Worm (Caenorhabditis elegans) whole organism, L1 larva: ENCODE data around the gene dgn-2.

Experiments
- C04F5.9 ChIP-seq: sonication (generic microtip); optimal IDR thresholded peaks from 2 replicates; lab custom pipeline; 2016; ENCODE audit warnings: missing genetic modification characterization, missing compliant biosample characterization
- C16A3.4 ChIP-seq: fragments of 150-350 bp; optimal IDR thresholded peaks from 2 replicates; lab custom pipeline; 2014; ENCODE audit warnings: missing biosample characterization, missing genetic modification characterization
- C34B4.2 ChIP-seq: sonication (generic microtip); optimal IDR thresholded peaks from 2 replicates; lab custom pipeline; 2017; ENCODE audit warnings: mild to moderate bottlenecking, missing genetic modification characterization, missing compliant biosample characterization
- F16B12.6 ChIP-seq: fragments of 150-350 bp; optimal IDR thresholded peaks from 2 replicates; lab custom pipeline; 2014; ENCODE audit warnings: missing biosample characterization, missing genetic modification characterization
- alr-1 ChIP-seq: fragments of 200-800 bp; sonication (Bioruptor generic); optimal IDR thresholded peaks from 2 replicates; lab custom pipeline; 2018; ENCODE audit warnings: borderline replicate concordance, mild to moderate bottlenecking, missing genetic modification characterization, missing compliant biosample characterization
- aly-2 ChIP-seq: fragments of 150-350 bp; optimal IDR thresholded peaks from 2 replicates; lab custom pipeline; 2014; ENCODE audit warnings: missing biosample characterization, missing genetic modification characterization
- ama-1 ChIP-seq: fragments of 150-350 bp; optimal IDR thresholded peaks from 2 replicates; lab custom pipeline; 2014
- blmp-1 ChIP-seq: fragments of 150-350 bp; optimal IDR thresholded peaks from 2 replicates; lab custom pipeline; 2014; ENCODE audit warnings: missing biosample characterization, missing genetic modification characterization
- ceh-82 ChIP-seq, 3 experiments: fragments of 150-350 bp in 1 of 3; sonication (generic microtip) in 2 of 3; optimal IDR thresholded peaks; 2 replicates each; lab custom pipeline; 2014 to 2017; ENCODE audit warnings: missing biosample characterization in 3 of 3, missing genetic modification characterization in 3 of 3
- dsc-1 ChIP-seq: sonication (generic microtip); optimal IDR thresholded peaks from 2 replicates; lab custom pipeline; 2016; ENCODE audit warnings: mild to moderate bottlenecking, missing genetic modification characterization, missing compliant biosample characterization
- egl-13 ChIP-seq: sonication (generic microtip); optimal IDR thresholded peaks from 2 replicates; lab custom pipeline; 2016; ENCODE audit warnings: missing genotype, missing genetic modification reagents, missing genetic modification characterization, missing compliant biosample characterization
- egl-27 ChIP-seq, 2 experiments: fragments of 150-350 bp in 1 of 2; sonication (generic microtip); optimal IDR thresholded peaks; 3 replicates each; lab custom pipeline; 2017 to 2018; ENCODE audit warnings: missing biosample characterization in 2 of 2, missing genetic modification characterization in 2 of 2, missing genetic modification reagents in 2 of 2
- elt-3 ChIP-seq, 6 experiments: fragments of 150-350 bp in 1 of 6; sonication (generic microtip); optimal IDR thresholded peaks; 2 replicates each; lab custom pipeline; 2017 to 2018; ENCODE audit warnings: missing biosample characterization in 6 of 6, missing genetic modification characterization in 6 of 6, inconsistent platforms in 1 of 6
- grh-1 ChIP-seq: fragments of 200-800 bp; sonication (Bioruptor generic); IDR thresholded peaks from 2 replicates; pipeline ENCODE4 v1.3.6; 2022; ENCODE audit warnings: missing genetic modification reagents, missing genetic modification characterization, missing compliant biosample characterization
- hlh-4 ChIP-seq: sonication (generic microtip); optimal IDR thresholded peaks from 2 replicates; lab custom pipeline; 2016; ENCODE audit warnings: mild to moderate bottlenecking, missing genetic modification characterization, missing compliant biosample characterization
- irx-1 ChIP-seq: sonication (generic microtip); optimal IDR thresholded peaks from 2 replicates; lab custom pipeline; 2016; ENCODE audit warnings: missing genetic modification characterization, missing compliant biosample characterization
- isw-1 ChIP-seq: fragments of 200-800 bp; sonication (Bioruptor generic); IDR thresholded peaks from 2 replicates; pipeline ENCODE4 v1.3.6; 2022; ENCODE audit warnings: missing genetic modification characterization, missing compliant biosample characterization
- lin-39 ChIP-seq: fragments of 150-350 bp; optimal IDR thresholded peaks from 2 replicates; lab custom pipeline; 2014; ENCODE audit warnings: missing biosample characterization, missing genetic modification reagents, missing genetic modification characterization
- lir-3 ChIP-seq: sonication (generic microtip); optimal IDR thresholded peaks from 2 replicates; lab custom pipeline; 2016; ENCODE audit warnings: mild to moderate bottlenecking, missing genetic modification characterization, moderate library complexity, missing compliant biosample characterization; ENCODE audit not compliant: poor library complexity
- mdl-1 ChIP-seq, 2 experiments: fragments of 150-350 bp; optimal IDR thresholded peaks; 2 replicates each; lab custom pipeline; 2014 to 2017; ENCODE audit warnings: missing biosample characterization in 2 of 2, missing genetic modification characterization in 2 of 2, inconsistent platforms in 1 of 2
- mef-2 ChIP-seq: fragments of 150-350 bp; optimal IDR thresholded peaks from 2 replicates; lab custom pipeline; 2014; ENCODE audit warnings: missing biosample characterization, missing genetic modification characterization
- mep-1 ChIP-seq: fragments of 150-350 bp; optimal IDR thresholded peaks from 2 replicates; lab custom pipeline; 2014; ENCODE audit warnings: missing biosample characterization, missing genetic modification characterization
- nhr-11 ChIP-seq: fragments of 150-350 bp; optimal IDR thresholded peaks from 2 replicates; lab custom pipeline; 2014; ENCODE audit warnings: missing biosample characterization, missing genetic modification characterization
- nhr-20 ChIP-seq: sonication (generic microtip); optimal IDR thresholded peaks from 2 replicates; lab custom pipeline; 2016; ENCODE audit warnings: mild to moderate bottlenecking, missing genetic modification characterization, missing compliant biosample characterization
- nhr-28 ChIP-seq: fragments of 150-350 bp; optimal IDR thresholded peaks from 2 replicates; lab custom pipeline; 2014; ENCODE audit warnings: missing biosample characterization, missing genetic modification characterization
- nhr-76 ChIP-seq: sonication (generic microtip); optimal IDR thresholded peaks from 2 replicates; lab custom pipeline; 2017; ENCODE audit warnings: missing biosample characterization, missing genetic modification characterization
- nhr-77 ChIP-seq: fragments of 150-350 bp; optimal IDR thresholded peaks from 2 replicates; lab custom pipeline; 2014; ENCODE audit warnings: missing biosample characterization, missing genetic modification characterization
- nhr-85 ChIP-seq: sonication (generic microtip); peaks from one replicate; lab custom pipeline; 2016; ENCODE audit warnings: missing genetic modification characterization, inconsistent platforms, missing compliant biosample characterization
- nhr-90 ChIP-seq: sonication (generic microtip); optimal IDR thresholded peaks from 2 replicates; lab custom pipeline; 2016; ENCODE audit warnings: mild to moderate bottlenecking, missing genetic modification characterization, missing compliant biosample characterization; ENCODE audit not compliant: poor library complexity
- pax-3 ChIP-seq: fragments of 200-800 bp; sonication (Bioruptor generic); optimal IDR thresholded peaks from 2 replicates; lab custom pipeline; 2018; ENCODE audit warnings: mild to moderate bottlenecking, missing genetic modification characterization, moderate library complexity, missing compliant biosample characterization
- pqm-1 ChIP-seq: sonication (generic microtip); optimal IDR thresholded peaks from 3 replicates; lab custom pipeline; 2017; ENCODE audit warnings: missing biosample characterization, missing genetic modification characterization
- snpc-4 ChIP-seq: fragments of 150-350 bp; optimal IDR thresholded peaks from 2 replicates; lab custom pipeline; 2014; ENCODE audit warnings: missing biosample characterization, missing genetic modification characterization
- snu-23 ChIP-seq: sonication (generic microtip); optimal IDR thresholded peaks from 2 replicates; lab custom pipeline; 2016; ENCODE audit warnings: missing genetic modification characterization, missing compliant biosample characterization
- sptf-1 ChIP-seq: fragments of 150-350 bp; optimal IDR thresholded peaks from 2 replicates; lab custom pipeline; 2014; ENCODE audit warnings: missing biosample characterization, missing genetic modification characterization
- tlp-1 ChIP-seq: fragments of 150-350 bp; optimal IDR thresholded peaks from 2 replicates; lab custom pipeline; 2014; ENCODE audit warnings: missing biosample characterization, missing genetic modification characterization
- unc-130 ChIP-seq: fragments of 150-350 bp; optimal IDR thresholded peaks from 2 replicates; lab custom pipeline; 2017; ENCODE audit warnings: missing biosample characterization, missing genetic modification characterization, inconsistent platforms
- unc-30 ChIP-seq: sonication (generic microtip); optimal IDR thresholded peaks from 2 replicates; lab custom pipeline; 2017; ENCODE audit warnings: missing biosample characterization, missing genetic modification characterization
- ztf-11 ChIP-seq, 2 experiments: sonication (generic microtip); optimal IDR thresholded peaks; 2 replicates each; lab custom pipeline; 2016 to 2017; ENCODE audit warnings: missing genetic modification characterization in 2 of 2, missing biosample characterization in 1 of 2, missing compliant biosample characterization in 1 of 2

The dgn-2 gene

DNA sequence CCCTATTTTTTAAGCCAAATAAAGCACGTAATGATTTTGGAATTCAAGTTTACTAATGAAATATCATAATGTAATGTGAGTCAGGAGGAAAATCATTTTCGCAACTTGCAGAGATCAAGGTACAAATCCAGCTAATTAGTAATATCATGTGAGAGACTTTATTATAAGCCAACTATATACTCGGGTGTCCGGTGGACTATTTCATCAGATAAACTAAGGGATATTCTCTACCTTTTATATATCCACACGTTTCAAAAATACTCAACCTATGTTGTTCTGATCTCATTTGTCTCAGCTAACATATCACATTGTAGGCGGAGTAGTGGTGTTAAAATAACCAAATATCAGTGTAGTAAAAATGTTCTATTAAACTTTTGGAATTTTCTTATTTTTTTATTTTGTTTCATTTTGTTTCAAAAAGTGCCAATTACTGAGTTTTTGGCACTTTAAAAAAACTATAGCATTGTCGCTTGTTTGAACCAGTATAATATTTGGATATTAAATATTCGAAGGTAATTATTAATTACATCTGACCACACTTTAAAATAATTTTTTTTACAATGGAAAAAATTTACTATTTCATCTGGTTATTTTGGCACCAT, 22.2 kb upstream of the dgn-2 start (continued):
- TF ChIP-seq C34B4.2, result no peak
- peak in 4 of 6 experiments; percentile 46 to 94 (median 68) for TF ChIP-seq elt-3 (tag; optimal IDR thresholded peaks at IDR 0.05; lab: Kevin White, UChicago)
- TF ChIP-seq C04F5.9 (tag; lab: Kevin White, UChicago), result peak; percentile 62
- TF ChIP-seq unc-130 (tag; lab: Kevin White, UChicago), result no peak
- TF ChIP-seq mdl-1 (tag; optimal IDR thresholded peaks at IDR 0.05; lab: Kevin White, UChicago), result no peak
- peak; percentile 65 to 88 (median 82) for TF ChIP-seq ceh-82 (tag; optimal IDR thresholded peaks at IDR 0.05; lab: Kevin White, UChicago)
- peak; percentile 75 for TF ChIP-seq grh-1 (GFP tag; lab: Robert Waterston, UW)
- no peak for TF ChIP-seq pqm-1 (tag; lab: Kevin White, UChicago)
- peak; percentile 33 for TF ChIP-seq isw-1 (GFP tag; lab: Robert Waterston, UW)
- peak; percentile 96 for TF ChIP-seq nhr-11
- peak; percentile 35 to 74 for TF ChIP-seq ztf-11 (tag; optimal IDR thresholded peaks at IDR 0.05; lab: Kevin White, UChicago)
- TF ChIP-seq nhr-90 (tag; lab: Kevin White, UChicago), result peak; percentile 94
- TF ChIP-seq lin-39, result peak; percentile 94

- TF ChIP-seq dsc-1 (no peak), nhr-20 (tag; lab: Kevin White, UChicago) (no peak), nhr-90 (tag; lab: Kevin White, UChicago) (no peak), C04F5.9 (tag; lab: Kevin White, UChicago) (no peak), hlh-4 (tag; lab: Kevin White, UChicago) (no peak), blmp-1 (no peak), alr-1 (no peak), C34B4.2 (no peak), sptf-1 (tag; lab: Kevin White, UChicago) (no peak), mef-2 (tag; lab: Kevin White, UChicago) (no peak), nhr-28 (no peak), unc-30 (no peak)
Observed at ce11 chrX:1386893-1387367, 19.6 kb upstream of the dgn-2 start, which contains the start of gene F56C3.1. Gene F56C3.1 (plus strand): TSS chrX:1387317.

DNA sequence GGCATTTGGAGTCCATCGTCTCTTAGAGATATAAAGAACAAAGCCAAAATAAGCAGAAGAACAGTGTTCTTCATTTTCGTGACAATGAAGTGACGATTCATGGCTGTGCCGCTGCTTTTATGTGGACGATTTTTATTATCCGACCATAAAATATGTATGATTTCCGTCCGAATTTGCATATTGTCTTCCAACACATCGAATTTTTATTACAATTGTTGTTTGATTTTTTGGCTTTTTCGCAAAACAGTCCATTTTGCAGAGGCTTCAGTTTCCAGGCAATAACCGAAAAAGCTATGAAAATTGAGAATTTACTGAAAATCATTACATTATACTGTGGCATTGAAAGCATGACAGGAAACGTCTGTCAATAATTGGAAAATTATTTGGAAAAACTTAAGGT, 17.2 kb upstream of the dgn-2 start, which contains the start of gene F56C3.8:
TSS of gene F56C3.8 (minus strand) at position 101 of the 400 bp plus-strand sequence.
- no peak for TF ChIP-seq egl-27 (tag; optimal IDR thresholded peaks at IDR 0.05; lab: Kevin White, UChicago)
- no peak for TF ChIP-seq F16B12.6
- no peak for TF ChIP-seq ama-1 (lab: Kevin White, UChicago)
- TF ChIP-seq pax-3, result no peak
- no peak for TF ChIP-seq snpc-4 (tag; lab: Kevin White, UChicago)
- TF ChIP-seq nhr-77 (tag; lab: Kevin White, UChicago), result no peak
- no peak for TF ChIP-seq aly-2 (tag; lab: Kevin White, UChicago)
- no peak for TF ChIP-seq egl-13 (tag; lab: Kevin White, UChicago)
- no peak for TF ChIP-seq nhr-28
- TF ChIP-seq nhr-76, result no peak
- no peak for TF ChIP-seq tlp-1 (tag; lab: Kevin White, UChicago)
- no peak for TF ChIP-seq mep-1 (tag; lab: Kevin White, UChicago)
- TF ChIP-seq C04F5.9 (tag; lab: Kevin White, UChicago), result no peak
- TF ChIP-seq ceh-82 (tag; optimal IDR thresholded peaks at IDR 0.05; lab: Kevin White, UChicago), result no peak
- TF ChIP-seq, all 84 proteins: peak for 0

- TF ChIP-seq irx-1 (tag; lab: Kevin White, UChicago) (no peak), C16A3.4 (tag; lab: Kevin White, UChicago) (no peak), nhr-85 (tag; lab: Kevin White, UChicago) (no peak), lir-3 (tag; lab: Kevin White, UChicago) (no peak), snu-23 (no peak)
Observed at ce11 chrX:1383546-1383945, 16.2 kb upstream of the dgn-2 start.
